Worm (Caenorhabditis elegans): ENCODE measurements around the gene Y6E2A.10.

DNA sequence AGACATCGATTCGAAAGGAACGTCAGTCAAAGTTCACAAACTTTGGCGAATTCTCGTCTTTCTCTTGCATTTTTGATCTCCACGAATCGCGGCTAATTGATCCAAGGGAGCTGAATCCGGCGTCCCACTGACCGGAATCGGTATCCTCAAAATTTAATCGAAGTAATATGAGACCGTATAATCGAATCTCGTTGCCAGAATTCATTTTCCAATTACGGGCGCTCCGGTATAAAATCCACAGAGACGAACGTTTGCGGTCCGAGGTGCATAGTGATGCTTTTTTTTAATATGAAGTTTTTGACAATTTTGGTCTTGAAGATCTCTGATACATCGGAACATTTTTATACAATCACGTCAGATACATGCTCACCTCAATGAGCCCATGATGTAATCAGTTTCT, 27.3 kb upstream of the Y6E2A.10 start:
- no peak for TF ChIP-seq ama-1 (optimal IDR thresholded peaks at IDR 0.05)
- TF ChIP-seq snpc-4 (tag; optimal IDR thresholded peaks at IDR 0.05): no peak
- TF ChIP-seq R02D3.7 (tag; optimal IDR thresholded peaks at IDR 0.05): no peak
- TF ChIP-seq sea-2 (GFP tag; optimal IDR thresholded peaks at IDR 0.05): no peak
- TF ChIP-seq pqm-1 (tag; optimal IDR thresholded peaks at IDR 0.05): no peak
- no peak for TF ChIP-seq nhr-23 (tag; optimal IDR thresholded peaks at IDR 0.05)
- TF ChIP-seq nhr-12 (tag; optimal IDR thresholded peaks at IDR 0.05): no peak
- TF ChIP-seq nhr-76 (tag; optimal IDR thresholded peaks at IDR 0.05): no peak
- no peak for TF ChIP-seq nhr-77 (tag; optimal IDR thresholded peaks at IDR 0.05)

All from whole organism, L3 larva.